Worm (Caenorhabditis elegans): ENCODE measurements around the gene Y102E9.3.

The Y102E9.3 gene

DNA sequence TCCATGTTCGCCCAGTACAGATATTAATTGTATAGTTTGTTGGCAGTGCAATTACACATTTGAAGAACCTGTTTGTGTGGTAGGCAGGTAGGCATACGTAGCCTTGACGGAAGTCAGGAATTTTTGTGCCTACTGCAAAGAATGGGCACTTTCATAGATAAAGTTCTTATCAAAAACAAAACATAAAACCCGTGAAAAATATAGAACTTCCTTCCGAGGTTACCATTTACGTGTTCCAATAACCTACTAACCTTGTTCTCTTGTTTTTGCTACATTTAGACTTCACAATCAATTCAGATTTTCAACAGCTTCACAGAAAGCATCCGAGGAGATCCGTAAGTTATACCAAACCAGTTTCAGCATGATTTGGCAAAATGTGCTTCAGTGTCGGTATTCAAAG lies 21.1 kb downstream of the Y102E9.3 start, which contains the start of gene F37A4.4:
Gene F37A4.4 (plus strand): TSS at position 301 of the 400 bp plus-strand sequence.
- no peak for TF ChIP-seq ztf-4 (tag; optimal IDR thresholded peaks at IDR 0.05)
- TF ChIP-seq blmp-1 (tag; optimal IDR thresholded peaks at IDR 0.05), result no peak
- no peak for TF ChIP-seq efl-3 (GFP tag; optimal IDR thresholded peaks at IDR 0.05)
- no peak for TF ChIP-seq sptf-1 (tag; optimal IDR thresholded peaks at IDR 0.05)
- no peak for TF ChIP-seq nhr-237 (tag; optimal IDR thresholded peaks at IDR 0.05)
- no peak for TF ChIP-seq egl-27 (tag; optimal IDR thresholded peaks at IDR 0.05)

DNA sequence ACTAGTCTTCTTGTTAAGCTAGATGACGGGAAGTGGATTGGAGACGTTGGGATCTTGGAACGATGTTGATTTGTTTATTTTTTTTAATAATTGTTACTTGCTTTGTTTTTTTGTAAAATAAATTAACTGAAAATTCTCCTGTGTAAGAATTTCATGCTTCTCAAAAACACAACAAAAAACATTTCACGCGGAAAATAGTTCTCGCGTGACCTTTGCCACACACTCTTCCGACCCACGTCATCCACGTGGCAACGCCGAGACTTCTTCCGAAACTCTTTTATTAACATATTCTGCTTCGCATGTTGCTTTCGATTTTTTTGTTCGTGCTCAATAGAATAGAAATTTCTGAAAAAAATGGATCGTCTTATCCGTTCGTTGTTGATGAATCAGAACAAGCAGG lies 22.7 kb downstream of the Y102E9.3 start, which contains the start of gene F37A4.5:
Gene F37A4.5 (plus strand): TSS at position 301 of the 400 bp plus-strand sequence.
- no peak for TF ChIP-seq snpc-4 (tag; optimal IDR thresholded peaks at IDR 0.05)
- TF ChIP-seq egl-27 (tag; optimal IDR thresholded peaks at IDR 0.05), result no peak
- TF ChIP-seq ceh-8 (GFP tag; optimal IDR thresholded peaks at IDR 0.05), result no peak
- TF ChIP-seq C16A3.4 (tag; optimal IDR thresholded peaks at IDR 0.05), result no peak
- TF ChIP-seq unc-130 (tag; optimal IDR thresholded peaks at IDR 0.05), result no peak
- no peak for TF ChIP-seq efl-3 (GFP tag; optimal IDR thresholded peaks at IDR 0.05)
- TF ChIP-seq sptf-1 (tag; optimal IDR thresholded peaks at IDR 0.05), result no peak
- no peak for TF ChIP-seq nhr-28 (tag; optimal IDR thresholded peaks at IDR 0.05)
- TF ChIP-seq sox-4 (tag; optimal IDR thresholded peaks at IDR 0.05), result no peak
- no peak for TF ChIP-seq nhr-11 (tag; optimal IDR thresholded peaks at IDR 0.05)
- no peak for TF ChIP-seq elt-2 (tag; optimal IDR thresholded peaks at IDR 0.05)
- no peak for TF ChIP-seq grh-1 (GFP tag; IDR thresholded peaks at IDR 0.05)
- TF ChIP-seq unc-86 (tag; optimal IDR thresholded peaks at IDR 0.05), result no peak
- TF ChIP-seq unc-30 (tag; optimal IDR thresholded peaks at IDR 0.05), result no peak
- no peak for TF ChIP-seq nhr-76 (tag; optimal IDR thresholded peaks at IDR 0.05)
- no peak for TF ChIP-seq aly-2 (tag; optimal IDR thresholded peaks at IDR 0.05)
- no peak for TF ChIP-seq xbp-1 (tag; optimal IDR thresholded peaks at IDR 0.05)

DNA sequence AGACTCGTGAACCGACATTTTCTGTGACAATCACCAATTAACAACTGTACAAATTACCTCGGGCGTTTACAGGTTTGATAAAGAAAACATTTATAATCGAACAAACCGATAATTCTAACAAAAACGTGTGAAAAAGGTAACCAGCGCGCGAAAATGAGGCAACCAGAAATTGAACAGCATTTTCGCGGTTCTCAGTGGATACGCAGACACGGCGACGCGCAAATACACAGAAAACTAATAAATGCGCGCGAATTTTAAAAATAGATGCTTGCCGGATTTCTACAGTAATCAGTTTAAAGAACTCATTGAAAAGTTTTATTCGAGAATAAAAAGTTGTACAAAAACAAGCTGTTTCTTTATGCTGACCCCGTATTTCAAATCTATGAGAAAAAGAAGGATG lies 24.3 kb downstream of the Y102E9.3 start, which contains the start of gene isw-1:
Gene isw-1 (minus strand): TSS at position 118 of the 400 bp plus-strand sequence.
- TF ChIP-seq mab-9 (GFP tag; IDR thresholded peaks at IDR 0.05), result no peak
- TF ChIP-seq nhr-90 (tag; optimal IDR thresholded peaks at IDR 0.05; ENCODE audit: poor library complexity), result peak; percentile 21
- peak; percentile 13 for TF ChIP-seq unc-86 (tag; optimal IDR thresholded peaks at IDR 0.05)
- TF ChIP-seq grh-1 (GFP tag; IDR thresholded peaks at IDR 0.05), result no peak
- TF ChIP-seq lir-3 (tag; optimal IDR thresholded peaks at IDR 0.05; ENCODE audit: poor library complexity), result no peak
- TF ChIP-seq lin-15B (tag; optimal IDR thresholded peaks at IDR 0.05), result peak; percentile 47
- TF ChIP-seq snu-23 (GFP tag; optimal IDR thresholded peaks at IDR 0.05), result no peak
- TF ChIP-seq mdl-1 (tag; optimal IDR thresholded peaks at IDR 0.05), result peak in 1 of 2 experiments; percentile 11
- TF ChIP-seq pax-3 (tag; optimal IDR thresholded peaks at IDR 0.05), result no peak
- TF ChIP-seq dpl-1 (GFP tag; optimal IDR thresholded peaks at IDR 0.05), result peak; percentile 94 to 97 (median 95)
- TF ChIP-seq jun-1 (tag; optimal IDR thresholded peaks at IDR 0.05), result peak; percentile 16
- no peak for TF ChIP-seq hlh-17 (GFP tag; optimal IDR thresholded peaks at IDR 0.05; ENCODE audit: borderline replicate concordance)
- no peak for TF ChIP-seq nhr-84 (tag; optimal IDR thresholded peaks at IDR 0.05)
- no peak for TF ChIP-seq zag-1 (tag; optimal IDR thresholded peaks at IDR 0.05)
- peak; percentile 46 for TF ChIP-seq skn-1 (tag; optimal IDR thresholded peaks at IDR 0.05)
- TF ChIP-seq alr-1 (tag; optimal IDR thresholded peaks at IDR 0.05; ENCODE audit: borderline replicate concordance), result no peak
- peak; percentile 39 for TF ChIP-seq nhr-19 (GFP tag; conservative IDR thresholded peaks at IDR 0.05)
- peak in 1 of 3 experiments; percentile 57 for TF ChIP-seq ceh-82 (tag; optimal IDR thresholded peaks at IDR 0.05)
- peak; percentile 7 for TF ChIP-seq C04F5.9 (tag; optimal IDR thresholded peaks at IDR 0.05)
- TF ChIP-seq irx-1 (tag; optimal IDR thresholded peaks at IDR 0.05), result no peak
- peak in 1 of 6 experiments; percentile 24 for TF ChIP-seq elt-3 (tag; optimal IDR thresholded peaks at IDR 0.05)
- TF ChIP-seq efl-1 (optimal IDR thresholded peaks at IDR 0.05), result peak; percentile 95 to 97
- TF ChIP-seq efl-1 (GFP tag; optimal IDR thresholded peaks at IDR 0.05 in 1 of 2), result peak; percentile 95 to 99
- TF ChIP-seq egl-27 (tag; optimal IDR thresholded peaks at IDR 0.05), result no peak
- no peak for TF ChIP-seq lin-14 (GFP tag; optimal IDR thresholded peaks at IDR 0.05)
- peak; percentile 84 for TF ChIP-seq F16B12.6 (tag; optimal IDR thresholded peaks at IDR 0.05)
- no peak for TF ChIP-seq pag-3 (tag; optimal IDR thresholded peaks at IDR 0.05; ENCODE audit: borderline replicate concordance, insufficient read depth)
- no peak for TF ChIP-seq nhr-76 (tag; optimal IDR thresholded peaks at IDR 0.05)
- TF ChIP-seq vab-15 (tag; optimal IDR thresholded peaks at IDR 0.05), result no peak
- peak; percentile 71 for TF ChIP-seq mep-1 (tag; optimal IDR thresholded peaks at IDR 0.05)
- no peak for TF ChIP-seq sup-37 (GFP tag; optimal IDR thresholded peaks at IDR 0.05)
- peak in 1 of 2 experiments; percentile 82 for TF ChIP-seq lsy-2 (tag; optimal IDR thresholded peaks at IDR 0.05)
- TF ChIP-seq ets-5 (GFP tag; IDR thresholded peaks at IDR 0.05), result no peak
